Fruit fly (Drosophila melanogaster) whole organism, wandering third instar larva: ENCODE results near the gene mRpS21.

Experiments
- pan ChIP-seq: fragments of >200 bp; optimal IDR thresholded peaks from 2 replicates; lab custom pipeline; 2017
- sage ChIP-seq: fragments of 200-800 bp; sonication (Bioruptor generic); optimal IDR thresholded peaks from 2 replicates; lab custom pipeline; 2016; ENCODE audit warnings: missing biosample characterization, mild to moderate bottlenecking, missing genetic modification characterization

DNA sequence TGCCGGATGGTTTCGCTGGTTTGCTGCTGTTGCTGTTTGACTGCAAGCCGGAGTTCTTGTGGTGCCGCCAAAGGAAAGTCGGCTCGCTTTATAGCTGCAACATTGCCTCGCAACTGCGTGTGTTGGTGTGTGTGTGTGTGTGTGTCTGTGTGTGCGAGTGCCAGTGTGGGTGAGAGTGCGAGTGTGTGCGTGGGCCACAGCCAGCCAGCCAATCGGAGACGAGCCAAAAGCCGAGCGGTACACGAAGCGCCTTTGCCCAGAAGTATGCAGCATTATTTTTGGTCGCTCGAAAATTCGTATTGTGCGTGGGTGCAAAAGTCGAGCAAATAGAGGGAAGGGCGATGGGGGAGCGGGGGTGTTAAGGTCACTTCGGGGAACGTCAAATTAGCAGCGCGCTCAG is 13.5 kb upstream of the mRpS21 start, which contains the start of gene CCHa2:
- TF ChIP-seq sage (GFP tag; lab: Kevin White, UChicago): no peak
- TF ChIP-seq pan (lab: Kevin White, UChicago): no peak
